Worm (Caenorhabditis elegans) whole organism, L4 larva: ENCODE results near the gene ZK1127.4.
"Not testable (repeated sequence)": the region's sequence is repeated elsewhere in the genome, so short reads cannot be mapped to it uniquely, and the experiment has no call there.

Experiments
- F49E8.2 ChIP-seq: sonication (generic microtip); optimal IDR thresholded peaks from 2 replicates; lab custom pipeline; 2016; ENCODE audit warnings: missing compliant biosample characterization, mild to moderate bottlenecking, missing genetic modification characterization, borderline replicate concordance
- Y48G9A.11 ChIP-seq: fragments of 200-800 bp; sonication (Bioruptor generic); IDR thresholded peaks from 2 replicates; pipeline ENCODE4 v1.3.6; 2022; ENCODE audit warnings: missing genetic modification reagents, missing genetic modification characterization, missing compliant biosample characterization
- ama-1 ChIP-seq: fragments of 150-350 bp; optimal IDR thresholded peaks from 2 replicates; lab custom pipeline; 2014; ENCODE audit warnings: inconsistent platforms, mixed read lengths
- ceh-62 ChIP-seq: sonication (generic microtip); optimal IDR thresholded peaks from 2 replicates; lab custom pipeline; 2017; ENCODE audit warnings: missing biosample characterization, missing genetic modification characterization
- daf-12 ChIP-seq: fragments of 150-350 bp; optimal IDR thresholded peaks from 2 replicates; lab custom pipeline; 2014; ENCODE audit warnings: missing biosample characterization, missing genetic modification reagents, missing genetic modification characterization
- daf-16 ChIP-seq, 3 experiments: sonication (generic microtip); optimal IDR thresholded peaks; 2 replicates each; lab custom pipeline; 2016 to 2017; ENCODE audit warnings: missing genetic modification characterization in 3 of 3, missing genetic modification reagents in 3 of 3, mild to moderate bottlenecking in 2 of 3, missing compliant biosample characterization in 2 of 3, missing biosample characterization in 1 of 3, moderate library complexity in 1 of 3
- daf-19 ChIP-seq: fragments of 200-800 bp; sonication (Bioruptor generic); conservative IDR thresholded peaks from 2 replicates; pipeline ENCODE4 v1.3.6; 2022; ENCODE audit warnings: missing genetic modification characterization, missing compliant biosample characterization
- daf-8 ChIP-seq: fragments of 200-800 bp; sonication (Bioruptor generic); IDR thresholded peaks from 2 replicates; pipeline ENCODE4 v1.3.6; 2022; ENCODE audit warnings: missing genetic modification characterization, missing compliant biosample characterization
- dmd-8 ChIP-seq: fragments of 200-800 bp; sonication (Bioruptor generic); IDR thresholded peaks from 2 replicates; pipeline ENCODE4 v1.3.6; 2022; ENCODE audit warnings: missing genetic modification characterization, missing compliant biosample characterization
- duxl-1 ChIP-seq: sonication (generic microtip); optimal IDR thresholded peaks from 2 replicates; lab custom pipeline; 2016; ENCODE audit warnings: mild to moderate bottlenecking, missing genetic modification characterization, moderate library complexity, missing compliant biosample characterization; ENCODE audit not compliant: poor library complexity
- dve-1 ChIP-seq: sonication (generic microtip); optimal IDR thresholded peaks from 2 replicates; lab custom pipeline; 2017; ENCODE audit warnings: antibody characterized with exemption, mild to moderate bottlenecking, missing genetic modification characterization, missing compliant biosample characterization; ENCODE audit not compliant: insufficient read depth
- fkh-10 ChIP-seq: fragments of 150-350 bp; optimal IDR thresholded peaks from 2 replicates; lab custom pipeline; 2014; ENCODE audit warnings: missing biosample characterization, missing genetic modification reagents, missing genetic modification characterization
- lin-38 ChIP-seq: fragments of 200-800 bp; sonication (Bioruptor generic); IDR thresholded peaks from 2 replicates; pipeline ENCODE4 v1.3.6; 2022; ENCODE audit warnings: missing genetic modification reagents, missing genetic modification characterization, missing compliant biosample characterization
- madf-5 ChIP-seq, 2 experiments: fragments of 200-800 bp; sonication (Bioruptor generic); IDR thresholded peaks; 2 replicates each; pipeline ENCODE4 v1.3.6; 2022; ENCODE audit warnings: missing compliant biosample characterization in 2 of 2, missing genetic modification characterization in 2 of 2
- mdl-1 ChIP-seq, 2 experiments: fragments of 150-350 bp in 1 of 2; sonication (generic microtip) in 1 of 2; optimal IDR thresholded peaks; 2 replicates each; lab custom pipeline; 2014 to 2017; ENCODE audit warnings: missing biosample characterization in 2 of 2, missing genetic modification characterization in 2 of 2
- mep-1 ChIP-seq: fragments of 150-350 bp; sonication (generic microtip); optimal IDR thresholded peaks from 3 replicates; lab custom pipeline; 2014; ENCODE audit warnings: missing biosample characterization, missing genetic modification characterization
- mxl-3 ChIP-seq: fragments of 200-800 bp; sonication (Bioruptor generic); optimal IDR thresholded peaks from 2 replicates; lab custom pipeline; 2018; ENCODE audit warnings: mild to moderate bottlenecking, missing genetic modification characterization, missing compliant biosample characterization
- nhr-42 ChIP-seq: fragments of 200-800 bp; sonication (Bioruptor generic); IDR thresholded peaks from 2 replicates; pipeline ENCODE4 v1.3.6; 2022; ENCODE audit warnings: missing genetic modification characterization, missing compliant biosample characterization
- pqm-1 ChIP-seq: sonication (generic microtip); optimal IDR thresholded peaks from 2 replicates; lab custom pipeline; 2017; ENCODE audit warnings: missing biosample characterization, missing genetic modification characterization
- saeg-2 ChIP-seq: fragments of 200-800 bp; sonication (Bioruptor generic); IDR thresholded peaks from 2 replicates; pipeline ENCODE4 v1.3.6; 2022; ENCODE audit warnings: missing genetic modification reagents, missing genetic modification characterization, missing compliant biosample characterization
- unc-62 ChIP-seq, 3 experiments: fragments of 150-350 bp in 1 of 3; sonication (generic microtip); optimal IDR thresholded peaks in 2 of 3; peaks in 1 of 3; 1 replicate in 1 of 3; 2 replicates in 2 of 3; lab custom pipeline; 2014 to 2017; ENCODE audit warnings: missing biosample characterization in 3 of 3, missing genetic modification characterization in 3 of 3, missing genetic modification reagents in 3 of 3, missing genotype in 1 of 3
- vab-7 ChIP-seq: fragments of 200-800 bp; sonication (Bioruptor generic); IDR thresholded peaks from 2 replicates; pipeline ENCODE4 v1.3.6; 2022; ENCODE audit warnings: missing genetic modification reagents, missing genetic modification characterization, missing compliant biosample characterization
- zfp-2 ChIP-seq: sonication (generic microtip); optimal IDR thresholded peaks from 2 replicates; lab custom pipeline; 2016; ENCODE audit warnings: mild to moderate bottlenecking, missing genetic modification characterization, missing compliant biosample characterization
- zfp-3 ChIP-seq: fragments of 200-800 bp; sonication (Bioruptor generic); conservative IDR thresholded peaks from 2 replicates; pipeline ENCODE4 v1.3.6; 2022; ENCODE audit warnings: missing genetic modification reagents, missing genetic modification characterization, missing compliant biosample characterization
- zip-11 ChIP-seq: fragments of 200-800 bp; sonication (Bioruptor generic); IDR thresholded peaks from 2 replicates; pipeline ENCODE4 v1.3.6; 2022; ENCODE audit warnings: missing genetic modification characterization, missing compliant biosample characterization

The ZK1127.4 gene

DNA sequence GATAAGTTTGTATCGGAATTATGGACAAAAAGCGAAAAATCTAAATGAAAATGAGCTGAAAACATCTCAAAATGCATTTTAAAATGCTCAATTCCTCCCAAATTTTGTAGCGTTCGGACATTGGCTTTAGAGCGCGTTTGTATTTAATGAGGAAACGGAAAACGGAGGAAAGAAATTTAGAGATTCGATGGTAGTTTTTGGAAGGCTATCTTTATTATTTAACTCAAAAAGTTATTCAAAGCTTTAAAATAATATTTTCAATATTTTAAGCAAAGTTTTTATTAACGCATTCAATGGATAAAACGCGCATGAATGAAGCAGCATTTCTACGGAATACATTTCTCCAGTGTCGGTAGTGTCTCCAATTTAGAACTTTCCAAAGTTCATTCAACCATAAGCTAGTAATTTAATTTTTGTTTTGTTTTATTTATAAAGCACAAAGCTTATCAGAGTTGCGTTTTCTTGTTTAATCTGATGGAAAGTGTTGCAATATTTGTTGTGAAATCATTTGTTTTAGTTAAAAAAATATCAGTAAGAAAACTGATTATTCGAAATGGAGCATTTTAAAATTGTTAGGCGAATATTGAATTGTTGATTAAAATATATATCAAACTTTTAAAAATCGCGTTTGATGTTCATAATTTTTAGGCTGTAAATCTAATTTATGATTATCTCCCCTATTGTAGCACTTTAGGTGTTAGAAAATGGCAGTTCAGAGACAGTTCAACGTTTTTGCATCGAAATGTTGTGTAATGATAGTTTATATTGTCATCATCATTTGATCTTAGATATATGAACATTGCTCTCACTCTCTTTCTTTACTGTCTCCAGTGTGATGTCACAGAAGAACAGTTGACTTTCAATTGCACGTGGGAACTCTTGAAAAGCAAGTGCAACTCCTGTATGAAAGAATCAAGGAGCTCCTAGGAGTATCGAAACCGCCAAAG lies 19.1 kb downstream of the ZK1127.4 start (continued):
- peak; percentile 43 for TF ChIP-seq mxl-3 (GFP tag; lab: Kevin White, UChicago)
- TF ChIP-seq unc-62 (GFP tag; optimal IDR thresholded peaks at IDR 0.05 in 1 of 2; lab: Kevin White, UChicago), result no peak
- TF ChIP-seq unc-62 (tag; optimal IDR thresholded peaks at IDR 0.05; lab: Kevin White, UChicago), result no peak
- TF ChIP-seq mdl-1 (tag; optimal IDR thresholded peaks at IDR 0.05; lab: Kevin White, UChicago), result peak in 1 of 2 experiments; percentile 47
- no peak for TF ChIP-seq daf-12 (tag; lab: Kevin White, UChicago)
- peak; percentile 80 for TF ChIP-seq dve-1
- TF ChIP-seq, all 104 proteins: peak for 31

DNA sequence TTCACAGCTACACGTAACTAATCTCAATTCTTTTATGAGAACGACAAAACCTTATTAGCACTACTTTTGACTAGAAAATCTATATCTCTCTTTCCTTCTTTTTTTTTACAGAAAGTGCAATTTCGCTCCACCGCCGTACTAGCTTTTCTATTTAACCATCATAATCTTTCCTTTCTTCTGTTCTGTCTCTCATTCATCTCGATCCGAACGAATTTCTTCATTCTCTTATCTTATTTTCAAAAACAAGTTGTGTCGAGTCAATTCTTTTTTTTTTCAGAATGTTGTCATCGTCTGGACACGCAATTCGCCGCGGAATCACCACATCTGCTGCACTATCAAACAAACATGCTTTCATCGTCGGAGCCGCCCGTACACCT lies 19.8 kb downstream of the ZK1127.4 start, which contains the start of gene kat-1:
Gene kat-1 (plus strand): TSS at position 278 of the 377 bp plus-strand sequence.
- no peak for TF ChIP-seq dmd-8 (GFP tag; lab: Robert Waterston, UW)
- no peak for TF ChIP-seq nhr-42
- TF ChIP-seq F49E8.2 (tag; lab: Kevin White, UChicago), result no peak
- TF ChIP-seq ama-1 (lab: Kevin White, UChicago), result no peak
- no peak for TF ChIP-seq duxl-1 (tag; lab: Kevin White, UChicago)
- no peak for TF ChIP-seq vab-7
- TF ChIP-seq unc-62 (GFP tag; optimal IDR thresholded peaks at IDR 0.05 in 1 of 2; lab: Kevin White, UChicago), result no peak
- TF ChIP-seq unc-62 (tag; optimal IDR thresholded peaks at IDR 0.05; lab: Kevin White, UChicago), result no peak
- no peak for TF ChIP-seq zip-11 (GFP tag; lab: Robert Waterston, UW)
- TF ChIP-seq zfp-2 (tag; lab: Kevin White, UChicago), result no peak
- TF ChIP-seq pqm-1 (tag; lab: Kevin White, UChicago), result no peak

DNA sequence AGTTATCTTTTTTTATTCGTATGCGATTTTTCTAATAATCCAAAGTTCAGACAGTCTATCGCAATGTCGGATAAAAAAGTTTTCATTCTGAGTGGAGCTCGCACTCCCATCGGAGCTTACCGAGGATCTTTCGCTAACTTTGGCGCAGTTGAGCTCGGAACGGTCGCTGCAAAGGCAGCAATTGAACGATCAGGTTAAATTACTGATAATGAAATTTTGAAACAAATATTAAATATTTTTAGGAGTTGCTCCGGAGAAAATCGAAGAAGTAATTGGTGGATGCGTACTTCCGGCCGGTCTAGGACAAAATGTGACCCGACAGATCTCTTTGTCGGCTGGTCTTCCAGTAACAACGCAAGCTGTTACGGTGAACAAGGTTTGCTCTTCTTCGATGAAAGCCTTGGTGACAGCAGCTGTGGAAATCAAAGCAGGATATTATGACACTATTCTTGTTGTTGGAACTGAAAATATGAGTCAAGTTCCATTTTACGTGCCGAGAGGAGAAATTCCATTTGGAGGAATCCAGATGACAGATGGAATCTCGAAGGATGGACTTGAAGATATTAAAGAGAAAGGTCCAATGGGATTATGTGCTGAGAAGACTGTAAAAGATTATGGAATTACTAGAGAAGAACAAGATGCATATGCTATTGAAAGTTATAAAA lies 21.9 kb downstream of the ZK1127.4 start, which contains the start of gene T02G5.7:
Gene T02G5.7 (plus strand): TSS at position 51 of the 665 bp plus-strand sequence.
- peak in 1 of 2 experiments; percentile 39 for TF ChIP-seq daf-16 (GFP tag; optimal IDR thresholded peaks at IDR 0.05; lab: Kevin White, UChicago)
- no peak for TF ChIP-seq daf-16 (tag; optimal IDR thresholded peaks at IDR 0.05; lab: Kevin White, UChicago)
- no peak for TF ChIP-seq fkh-10 (GFP tag; lab: Kevin White, UChicago)
- TF ChIP-seq mep-1 (tag; lab: Kevin White, UChicago), result no peak
- 0 out of 2 replicates have a peak, but pooled peaks have one; percentile 53 for TF ChIP-seq daf-19 (GFP tag; lab: Robert Waterston, UW)
- TF ChIP-seq lin-38, result peak; percentile 40
- no peak for TF ChIP-seq daf-8 (GFP tag; lab: Robert Waterston, UW)
- TF ChIP-seq madf-5 (GFP tag; IDR thresholded peaks at IDR 0.05; lab: Robert Waterston, UW), result no peak
- 0 out of 2 replicates have a peak, but pooled peaks have one; percentile 48 for TF ChIP-seq saeg-2
- TF ChIP-seq ceh-62 (tag; lab: Kevin White, UChicago), result no peak
- 0 out of 2 replicates have a peak, but pooled peaks have one; percentile 24 for TF ChIP-seq Y48G9A.11 (GFP tag; lab: Robert Waterston, UW)
- 0 out of 2 replicates have a peak, but pooled peaks have one; percentile 22 for TF ChIP-seq zfp-3

DNA sequence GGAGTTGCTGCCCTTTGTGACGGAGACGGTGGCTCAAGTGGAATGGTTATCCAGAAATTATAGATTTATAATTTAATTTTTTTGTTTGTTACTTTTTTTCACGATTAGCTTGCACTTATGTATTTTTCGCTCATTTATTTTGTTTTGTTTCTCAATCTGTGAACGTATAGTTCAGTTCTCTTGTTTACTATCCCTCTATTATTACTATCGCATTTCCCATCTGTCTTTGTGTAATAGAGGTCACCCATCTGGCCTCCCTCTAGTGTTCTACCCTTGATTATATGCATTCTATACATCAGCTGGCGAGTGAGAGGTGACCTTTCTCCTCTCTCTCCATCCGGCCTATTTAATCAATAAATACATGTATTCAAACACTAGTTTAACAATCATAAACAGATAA lies 30.3 kb downstream of the ZK1127.4 start, which contains the start of the genes T02G5.14 and T02G5.15:
Gene T02G5.14 (plus strand): TSS at position 301 of the 400 bp plus-strand sequence.
Gene T02G5.15 (plus strand): TSS at position 301 of the 400 bp plus-strand sequence.
- TF ChIP-seq daf-16 (GFP tag; optimal IDR thresholded peaks at IDR 0.05; lab: Kevin White, UChicago), result peak in 1 of 2 experiments; percentile 21
- not testable (repeated sequence) for TF ChIP-seq daf-16 (tag; optimal IDR thresholded peaks at IDR 0.05; lab: Kevin White, UChicago)

DNA sequence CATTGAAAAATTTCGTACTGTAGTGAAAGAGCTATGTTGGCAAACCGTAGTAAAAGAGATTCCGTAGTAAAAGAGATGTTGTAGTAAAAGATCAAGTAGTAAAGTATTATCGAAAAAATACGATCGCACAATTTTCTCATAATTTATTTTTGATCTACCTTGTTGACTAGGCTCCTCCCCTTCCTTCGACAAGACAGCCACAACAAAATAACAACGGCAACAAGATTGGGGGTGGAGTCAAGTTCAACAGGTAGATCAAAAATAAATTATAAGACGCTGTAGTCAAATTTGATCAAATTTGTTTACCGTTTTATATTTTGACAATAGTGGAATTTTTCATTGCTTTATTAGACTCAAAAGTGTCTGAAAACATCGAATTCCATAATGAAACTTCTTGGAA lies 34.5 kb downstream of the ZK1127.4 start:
- peak in 1 of 2 experiments; percentile 67 for TF ChIP-seq unc-62 (GFP tag; optimal IDR thresholded peaks at IDR 0.05 in 1 of 2; lab: Kevin White, UChicago)
- not testable (repeated sequence) for TF ChIP-seq unc-62 (tag; optimal IDR thresholded peaks at IDR 0.05; lab: Kevin White, UChicago)
- TF ChIP-seq, all 104 proteins: peak for 1; not testable (repeated sequence) for 103
